Worm (Caenorhabditis elegans): Measurements from ENCODE around the gene ubq-1.

The ubq-1 gene

ce11 chrIII:5992043-5992442 is 52.0 kb downstream of the ubq-1 start:
- TF ChIP-seq flt-1 (GFP tag; IDR thresholded peaks at IDR 0.05): 0 out of 2 replicates have a peak, but pooled peaks have one; percentile 37
- TF ChIP-seq T22C8.4 (GFP tag; IDR thresholded peaks at IDR 0.05): no peak

- TF ChIP-seq ztf-23 (GFP tag; IDR thresholded peaks at IDR 0.05) (no peak), cog-1 (tag; optimal IDR thresholded peaks at IDR 0.05) (no peak), ztf-29 (GFP tag; IDR thresholded peaks at IDR 0.05) (no peak), klf-2 (GFP tag; conservative IDR thresholded peaks at IDR 0.05) (no peak), flt-1 (GFP tag; IDR thresholded peaks at IDR 0.05) (no peak), ref-1 (GFP tag; conservative IDR thresholded peaks at IDR 0.05) (no peak), tab-1 (GFP tag; IDR thresholded peaks at IDR 0.05) (no peak), T22C8.4 (GFP tag; IDR thresholded peaks at IDR 0.05) (no peak), med-1 (GFP tag; optimal IDR thresholded peaks at IDR 0.05; ENCODE audit: insufficient read depth) (no peak)
Measured at ce11 chrIII:5992913-5993312, 52.9 kb downstream of the ubq-1 start, which contains the start of gene T04C9.1. T04C9.1 (plus strand) TSS chrIII:5993213.

Data from whole organism, midembryonic.